Fruit fly (Drosophila melanogaster) whole organism, embryonic: Measurements from ENCODE around the gene alpha-Est8.

Experiments
- Atf6 ChIP-seq: fragments of 200-800 bp; sonication (Bioruptor generic); IDR thresholded peaks from 2 replicates; pipeline ENCODE4 v1.3.6; 2022; ENCODE audit warnings: missing biosample characterization, missing genetic modification characterization
- Bgb ChIP-seq: fragments of 200-800 bp; sonication (Bioruptor generic); IDR thresholded peaks from 2 replicates; pipeline ENCODE4 v1.3.6; 2022; ENCODE audit warnings: missing biosample characterization, missing genetic modification characterization; ENCODE audit not compliant: partially characterized antibody
- CG10147 ChIP-seq: fragments of 200-800 bp; sonication (Bioruptor generic); optimal IDR thresholded peaks from 2 replicates; lab custom pipeline; 2019; ENCODE audit warnings: missing biosample characterization, mild to moderate bottlenecking, missing genetic modification characterization, moderate library complexity
- CG10209 ChIP-seq: fragments of 200-800 bp; sonication (Bioruptor generic); optimal IDR thresholded peaks from 3 replicates; lab custom pipeline; 2017; ENCODE audit warnings: missing biosample characterization, mild to moderate bottlenecking, missing genetic modification characterization, missing genetic modification reagents
- CG11696 ChIP-seq: fragments of 200-800 bp; sonication (Bioruptor generic); IDR thresholded peaks from 2 replicates; pipeline ENCODE4 v1.3.6; 2022; ENCODE audit warnings: missing biosample characterization, missing genetic modification characterization
- CG14014 ChIP-seq: fragments of 200-800 bp; sonication (Bioruptor generic); IDR thresholded peaks from 2 replicates; pipeline ENCODE4 v1.3.6; 2022; ENCODE audit warnings: missing biosample characterization, missing genetic modification characterization
- CG15269 ChIP-seq: fragments of 200-800 bp; sonication (Bioruptor generic); optimal IDR thresholded peaks from 2 replicates; lab custom pipeline; 2018; ENCODE audit warnings: missing biosample characterization, mild to moderate bottlenecking, missing genetic modification characterization, moderate library complexity
- CG15601 ChIP-seq: fragments of 200-800 bp; sonication (Bioruptor generic); optimal IDR thresholded peaks from 3 replicates; lab custom pipeline; 2019; ENCODE audit warnings: missing biosample characterization, mild to moderate bottlenecking, missing genetic modification characterization, moderate library complexity
- CG1603 ChIP-seq: fragments of 200-800 bp; sonication (Bioruptor generic); optimal IDR thresholded peaks from 2 replicates; lab custom pipeline; 2019; ENCODE audit warnings: missing biosample characterization, mild to moderate bottlenecking, missing genetic modification characterization, moderate library complexity
- CG1647 ChIP-seq: fragments of 200-800 bp; sonication (Bioruptor generic); optimal IDR thresholded peaks from 3 replicates; lab custom pipeline; 2016; ENCODE audit warnings: missing biosample characterization, missing genetic modification characterization
- CG17829 ChIP-seq: fragments of 200-800 bp; optimal IDR thresholded peaks from 2 replicates; lab custom pipeline; 2019; ENCODE audit warnings: missing biosample characterization, mild to moderate bottlenecking, missing genetic modification characterization, moderate library complexity
- CG33557 ChIP-seq: fragments of 200-800 bp; sonication (Bioruptor generic); optimal IDR thresholded peaks from 2 replicates; lab custom pipeline; 2019; ENCODE audit warnings: missing biosample characterization, mild to moderate bottlenecking, missing genetic modification characterization, moderate library complexity
- CG4360 ChIP-seq: fragments of 200-800 bp; sonication (Bioruptor generic); IDR thresholded peaks from 2 replicates; pipeline ENCODE4 v1.3.6; 2022; ENCODE audit warnings: missing biosample characterization, missing genetic modification characterization
- CG6272 ChIP-seq: fragments of 200-800 bp; sonication (Bioruptor generic); IDR thresholded peaks from 2 replicates; pipeline ENCODE4 v1.3.6; 2022; ENCODE audit warnings: missing biosample characterization, missing genetic modification characterization
- CG7928 ChIP-seq: fragments of 200-800 bp; sonication (Bioruptor generic); optimal IDR thresholded peaks from 2 replicates; lab custom pipeline; 2017; ENCODE audit warnings: missing biosample characterization, mild to moderate bottlenecking, missing genetic modification characterization
- CG8388 ChIP-seq: fragments of 200-800 bp; sonication (Bioruptor generic); optimal IDR thresholded peaks from 2 replicates; lab custom pipeline; 2019; ENCODE audit warnings: missing biosample characterization, mild to moderate bottlenecking, missing genetic modification characterization, moderate library complexity
- CG8924 ChIP-seq: fragments of 200-800 bp; optimal IDR thresholded peaks from 3 replicates; lab custom pipeline; 2019; ENCODE audit warnings: missing biosample characterization, mild to moderate bottlenecking, missing genetic modification characterization, moderate library complexity
- CTCF ChIP-seq: fragments of 200-800 bp; sonication (Bioruptor generic); optimal IDR thresholded peaks from 2 replicates; lab custom pipeline; 2017; ENCODE audit warnings: missing biosample characterization, mild to moderate bottlenecking, missing genetic modification characterization, moderate library complexity
- CkIIα-i1 ChIP-seq: fragments of 200-800 bp; sonication (Bioruptor generic); IDR thresholded peaks from 2 replicates; pipeline ENCODE4 v1.3.6; 2022; ENCODE audit warnings: missing biosample characterization, missing genetic modification characterization
- D19B ChIP-seq: fragments of 200-800 bp; sonication (Bioruptor generic); optimal IDR thresholded peaks from 2 replicates; lab custom pipeline; 2017; ENCODE audit warnings: missing biosample characterization, mild to moderate bottlenecking, missing genetic modification characterization
- Ets65A ChIP-seq: fragments of 200-800 bp; sonication (Bioruptor generic); peaks from one replicate; lab custom pipeline; 2016; ENCODE audit warnings: missing biosample characterization, missing genetic modification characterization
- H15 ChIP-seq: fragments of 200-800 bp; sonication (Bioruptor generic); IDR thresholded peaks from 3 replicates; pipeline ENCODE4 v1.3.6; 2022; ENCODE audit warnings: missing biosample characterization, missing genetic modification characterization
- Hr39 ChIP-seq: fragments of >200 bp; optimal IDR thresholded peaks from 2 replicates; lab custom pipeline; 2017
- Hsf ChIP-seq: fragments of 200-800 bp; sonication (Bioruptor generic); optimal IDR thresholded peaks from 3 replicates; lab custom pipeline; 2016; ENCODE audit warnings: missing biosample characterization, missing genetic modification characterization
- Kr ChIP-seq: fragments of 200-800 bp; sonication (Bioruptor generic); optimal IDR thresholded peaks from 2 replicates; lab custom pipeline; 2017; ENCODE audit warnings: missing biosample characterization, mild to moderate bottlenecking, missing genetic modification characterization
- MTF-1 ChIP-seq: fragments of 200-800 bp; sonication (Bioruptor generic); optimal IDR thresholded peaks from 2 replicates; lab custom pipeline; 2018; ENCODE audit warnings: missing biosample characterization, mild to moderate bottlenecking, missing genetic modification characterization, borderline replicate concordance
- Mad ChIP-seq: fragments of 200-800 bp; sonication (Bioruptor generic); optimal IDR thresholded peaks from 2 replicates; lab custom pipeline; 2016; ENCODE audit warnings: missing biosample characterization, missing genetic modification characterization
- NFAT ChIP-seq: fragments of 200-800 bp; sonication (Bioruptor generic); IDR thresholded peaks from 2 replicates; pipeline ENCODE4 v1.3.6; 2022; ENCODE audit warnings: missing biosample characterization, missing genetic modification characterization
- Oli ChIP-seq: fragments of 200-800 bp; sonication (Bioruptor generic); optimal IDR thresholded peaks from 2 replicates; lab custom pipeline; 2018; ENCODE audit warnings: missing biosample characterization, mild to moderate bottlenecking, missing genetic modification characterization, moderate library complexity
- Rfx ChIP-seq: fragments of 200-800 bp; sonication (Bioruptor generic); IDR thresholded peaks from 2 replicates; pipeline ENCODE4 v1.3.6; 2022; ENCODE audit warnings: missing biosample characterization, missing genetic modification characterization
- Rx ChIP-seq: fragments of 200-800 bp; sonication (Bioruptor generic); IDR thresholded peaks from 2 replicates; pipeline ENCODE4 v1.3.6; 2022; ENCODE audit warnings: missing biosample characterization, missing genetic modification characterization
- Sin3A ChIP-seq: fragments of >200 bp; optimal IDR thresholded peaks from 2 replicates; lab custom pipeline; 2018
- Stat92E ChIP-seq, 3 experiments: fragments of >200 bp in 2 of 3; fragments of 200-800 bp in 1 of 3; sonication (Bioruptor generic) in 1 of 3; optimal IDR thresholded peaks; 2 replicates each; lab custom pipeline; 2017 to 2019; ENCODE audit warnings: missing biosample characterization in 3 of 3, missing genetic modification characterization in 3 of 3, mild to moderate bottlenecking in 1 of 3, moderate library complexity in 1 of 3
- Taf1 ChIP-seq: fragments of 200-800 bp; sonication (Bioruptor generic); IDR thresholded peaks from 2 replicates; pipeline ENCODE4 v1.3.6; 2022; ENCODE audit warnings: missing biosample characterization, missing genetic modification characterization
- Tbp ChIP-seq: fragments of >200 bp; optimal IDR thresholded peaks from 2 replicates; lab custom pipeline; 2018; ENCODE audit warnings: missing biosample characterization, missing genetic modification characterization
- cwo ChIP-seq: fragments of 200-800 bp; sonication (Bioruptor generic); optimal IDR thresholded peaks from 3 replicates; lab custom pipeline; 2017; ENCODE audit warnings: missing biosample characterization, missing genetic modification characterization, mild to moderate bottlenecking, moderate library complexity, missing genetic modification reagents
- danr ChIP-seq: fragments of 200-800 bp; sonication (Bioruptor generic); IDR thresholded peaks from 2 replicates; pipeline ENCODE4 v1.3.6; 2022; ENCODE audit warnings: missing biosample characterization, missing genetic modification characterization
- fd3F ChIP-seq: fragments of 200-800 bp; sonication (Bioruptor generic); optimal IDR thresholded peaks from 2 replicates; lab custom pipeline; 2018; ENCODE audit warnings: missing biosample characterization, mild to moderate bottlenecking, missing genetic modification characterization, moderate library complexity
- fd96Cb ChIP-seq: fragments of 200-800 bp; sonication (Bioruptor generic); optimal IDR thresholded peaks from 2 replicates; lab custom pipeline; 2018; ENCODE audit warnings: missing biosample characterization, mild to moderate bottlenecking, missing genetic modification characterization, moderate library complexity
- gt ChIP-seq: fragments of 200-800 bp; sonication (Bioruptor generic); IDR thresholded peaks from 2 replicates; pipeline ENCODE4 v1.3.6; 2022; ENCODE audit warnings: missing biosample characterization, missing genetic modification characterization
- insv ChIP-seq, 2 experiments: fragments of 200-800 bp; sonication (Bioruptor generic); optimal IDR thresholded peaks; 3 replicates each; lab custom pipeline; 2016 to 2018; ENCODE audit warnings: missing biosample characterization in 2 of 2, missing genetic modification characterization in 2 of 2
- lilli ChIP-seq: fragments of 200-800 bp; sonication (Bioruptor generic); optimal IDR thresholded peaks from 3 replicates; lab custom pipeline; 2016; ENCODE audit warnings: missing biosample characterization, missing genetic modification characterization
- nau ChIP-seq: fragments of 200-800 bp; sonication (Bioruptor generic); optimal IDR thresholded peaks from 3 replicates; lab custom pipeline; 2017; ENCODE audit warnings: missing biosample characterization, mild to moderate bottlenecking, missing genetic modification characterization, missing genetic modification reagents
- nmo ChIP-seq: fragments of 200-800 bp; sonication (Bioruptor generic); optimal IDR thresholded peaks from 2 replicates; lab custom pipeline; 2018; ENCODE audit warnings: missing biosample characterization, mild to moderate bottlenecking, missing genetic modification characterization, moderate library complexity
- pb ChIP-seq: fragments of 200-800 bp; sonication (Bioruptor generic); optimal IDR thresholded peaks from 3 replicates; lab custom pipeline; 2016; ENCODE audit warnings: missing biosample characterization, missing genetic modification characterization
- sc ChIP-seq, 3 experiments: fragments of >200 bp in 2 of 3; fragments of 200-800 bp in 1 of 3; sonication (Bioruptor generic) in 1 of 3; optimal IDR thresholded peaks; 2 replicates in 2 of 3; 3 replicates in 1 of 3; lab custom pipeline; 2017; ENCODE audit warnings: mild to moderate bottlenecking in 1 of 3, missing biosample characterization in 1 of 3, missing genetic modification characterization in 1 of 3, missing genetic modification reagents in 1 of 3
- seq ChIP-seq: fragments of 200-800 bp; sonication (Bioruptor generic); IDR thresholded peaks from 2 replicates; pipeline ENCODE4 v1.3.6; 2022; ENCODE audit warnings: missing biosample characterization, missing genetic modification characterization
- sqz ChIP-seq: fragments of 200-800 bp; sonication (Bioruptor generic); optimal IDR thresholded peaks from 3 replicates; lab custom pipeline; 2018; ENCODE audit warnings: missing biosample characterization, mild to moderate bottlenecking, missing genetic modification characterization
- tap ChIP-seq: fragments of 200-800 bp; optimal IDR thresholded peaks from 3 replicates; lab custom pipeline; 2019; ENCODE audit warnings: missing biosample characterization, mild to moderate bottlenecking, missing genetic modification characterization, moderate library complexity
- trh ChIP-seq: fragments of 200-800 bp; sonication (Bioruptor generic); optimal IDR thresholded peaks from 2 replicates; lab custom pipeline; 2016; ENCODE audit warnings: missing biosample characterization, missing genetic modification characterization
- ttk ChIP-seq: fragments of 200-800 bp; sonication (Bioruptor generic); IDR thresholded peaks from 2 replicates; pipeline ENCODE4 v2.1.2; 2022; ENCODE audit warnings: missing biosample characterization, missing genetic modification characterization

alpha-Est8 gene

dm6 chr3R:7473767-7474254 lies 41.7 kb downstream of the alpha-Est8 start, which contains the start of gene CG1142 (continued):
- TF ChIP-seq sqz (GFP tag; lab: Kevin White, UChicago) = peak; percentile 98
- TF ChIP-seq CG33557 (GFP tag; lab: Kevin White, UChicago) = peak; percentile 99
- TF ChIP-seq CG8924 (tag; lab: Kevin White, UChicago) = peak; percentile 99
- TF ChIP-seq cwo = peak; percentile 95
- TF ChIP-seq CG1647 = peak; percentile 92
- TF ChIP-seq CG10209 (GFP tag; lab: Kevin White, UChicago) = peak; percentile 98
- peak; percentile 88 for TF ChIP-seq CG4360 (GFP tag; lab: Robert Waterston, UW)
- TF ChIP-seq sc (optimal IDR thresholded peaks at IDR 0.05; lab: Kevin White, UChicago) = no peak
- peak; percentile 97 for TF ChIP-seq sc (GFP tag; optimal IDR thresholded peaks at IDR 0.05; lab: Kevin White, UChicago)
- peak; percentile 98 for TF ChIP-seq seq
- peak in 1 of 2 experiments; percentile 74 for TF ChIP-seq insv (GFP tag; optimal IDR thresholded peaks at IDR 0.05; lab: Kevin White, UChicago)
- TF ChIP-seq CG10147 (GFP tag; lab: Kevin White, UChicago) = peak; percentile 99
- peak; percentile 98 for TF ChIP-seq Hsf (GFP tag; lab: Kevin White, UChicago)
- peak; percentile 94 for TF ChIP-seq D19B (GFP tag; lab: Kevin White, UChicago)
- peak; percentile 99 for TF ChIP-seq Rfx
- TF ChIP-seq MTF-1 (GFP tag; lab: Kevin White, UChicago) = peak; percentile 98
- no peak for TF ChIP-seq Tbp (GFP tag; lab: Kevin White, UChicago)
- TF ChIP-seq danr = peak; percentile 95
- no peak for TF ChIP-seq Sin3A
- peak; percentile 99 for TF ChIP-seq tap (tag; lab: Kevin White, UChicago)
- peak; percentile 99 for TF ChIP-seq CG14014 (GFP tag; lab: Robert Waterston, UW)
- TF ChIP-seq trh (GFP tag; lab: Kevin White, UChicago) = peak; percentile 97
- TF ChIP-seq Rx = peak; percentile 98
- TF ChIP-seq pb (GFP tag; lab: Kevin White, UChicago) = peak; percentile 92
- TF ChIP-seq CG11696 (GFP tag; lab: Robert Waterston, UW) = peak; percentile 97
- TF ChIP-seq CG6272 (GFP tag; lab: Robert Waterston, UW) = peak; percentile 90
- peak; percentile 42 for TF ChIP-seq Kr (GFP tag; lab: Kevin White, UChicago)
- TF ChIP-seq lilli = peak; percentile 97
- peak; percentile 81 for TF ChIP-seq CG7928 (GFP tag; lab: Kevin White, UChicago)
- no peak for TF ChIP-seq Bgb (GFP tag; lab: Robert Waterston, UW)
- TF ChIP-seq CG17829 (tag; lab: Kevin White, UChicago) = peak; percentile 100
- peak; percentile 98 for TF ChIP-seq ttk (GFP tag; lab: Robert Waterston, UW)
- peak; percentile 99 for TF ChIP-seq nmo (GFP tag; lab: Kevin White, UChicago)
- no peak for TF ChIP-seq Hr39
- peak; percentile 98 for TF ChIP-seq Ets65A (GFP tag; lab: Kevin White, UChicago)
- TF ChIP-seq Mad (GFP tag; lab: Kevin White, UChicago) = peak; percentile 95
- TF ChIP-seq Oli (tag; lab: Kevin White, UChicago) = peak; percentile 99
- peak; percentile 98 for TF ChIP-seq fd3F (GFP tag; lab: Kevin White, UChicago)
- peak; percentile 95 for TF ChIP-seq Taf1 (GFP tag; lab: Robert Waterston, UW)
- peak; percentile 98 for TF ChIP-seq CG15601 (tag; lab: Kevin White, UChicago)
- TF ChIP-seq CkIIα-i1 (GFP tag; lab: Robert Waterston, UW) = peak; percentile 94
- TF ChIP-seq nau (GFP tag; lab: Kevin White, UChicago) = peak; percentile 94
- TF ChIP-seq CTCF (GFP tag; lab: Kevin White, UChicago) = peak; percentile 73
- peak; percentile 96 for TF ChIP-seq gt (GFP tag; lab: Robert Waterston, UW)
- peak; percentile 99 for TF ChIP-seq CG8388 (GFP tag; lab: Kevin White, UChicago)
- peak; percentile 97 for TF ChIP-seq CG1603 (tag; lab: Kevin White, UChicago)
- TF ChIP-seq Stat92E (GFP tag; optimal IDR thresholded peaks at IDR 0.05; lab: Kevin White, UChicago) = peak in 1 of 3 experiments; percentile 97
- peak; percentile 98 for TF ChIP-seq Atf6 (GFP tag; lab: Robert Waterston, UW)
- TF ChIP-seq CG15269 (tag; lab: Kevin White, UChicago) = peak; percentile 99
- peak; percentile 99 for TF ChIP-seq fd96Cb
- peak; percentile 98 for TF ChIP-seq H15
- TF ChIP-seq NFAT (GFP tag; lab: Robert Waterston, UW) = peak; percentile 98
